Fruit fly (Drosophila melanogaster) whole organism, pupa: ENCODE results near the gene RpS8.
A peak's percentile ranks its signal among the peaks of the same experiment; 100 is the strongest.

Source experiments
- CG10348 ChIP-seq: fragments of 200-800 bp; sonication (Bioruptor generic); IDR thresholded peaks from 2 replicates; pipeline ENCODE4 v1.3.6; 2022; ENCODE audit warnings: missing biosample characterization, missing genetic modification characterization
- CG12605 ChIP-seq: fragments of 200-800 bp; sonication (Bioruptor generic); IDR thresholded peaks from 2 replicates; pipeline ENCODE4 v1.3.6; 2022; ENCODE audit warnings: missing biosample characterization, missing genetic modification characterization
- CG13204 ChIP-seq: fragments of 200-800 bp; sonication (Bioruptor generic); optimal IDR thresholded peaks from 2 replicates; lab custom pipeline; 2018; ENCODE audit warnings: missing biosample characterization, mild to moderate bottlenecking, missing genetic modification characterization, moderate library complexity
- CG14655 ChIP-seq: fragments of 200-800 bp; sonication (Bioruptor generic); optimal IDR thresholded peaks from 3 replicates; lab custom pipeline; 2017; ENCODE audit warnings: mild to moderate bottlenecking, missing biosample characterization, missing genetic modification reagents, missing genetic modification characterization
- CG15710 ChIP-seq: fragments of 200-800 bp; sonication (Bioruptor generic); optimal IDR thresholded peaks from 2 replicates; lab custom pipeline; 2018; ENCODE audit warnings: missing biosample characterization, mild to moderate bottlenecking, missing genetic modification characterization, moderate library complexity
- CG17806 ChIP-seq: fragments of 200-800 bp; sonication (Bioruptor generic); optimal IDR thresholded peaks from 2 replicates; lab custom pipeline; 2018; ENCODE audit warnings: missing biosample characterization, mild to moderate bottlenecking, missing genetic modification characterization, moderate library complexity
- CG32121 ChIP-seq: fragments of 200-800 bp; sonication (Bioruptor generic); IDR thresholded peaks from 2 replicates; pipeline ENCODE4 v1.3.6; 2022; ENCODE audit warnings: missing biosample characterization, missing genetic modification characterization
- CG34367 ChIP-seq: fragments of 200-800 bp; sonication (Bioruptor generic); optimal IDR thresholded peaks from 2 replicates; lab custom pipeline; 2018; ENCODE audit warnings: missing biosample characterization, mild to moderate bottlenecking, missing genetic modification characterization
- CG4496 ChIP-seq: fragments of 200-800 bp; sonication (Bioruptor generic); IDR thresholded peaks from 3 replicates; pipeline ENCODE4 v1.3.6; 2022; ENCODE audit warnings: missing biosample characterization, missing genetic modification characterization
- CG8159 ChIP-seq: fragments of 200-800 bp; sonication (Bioruptor generic); optimal IDR thresholded peaks from 3 replicates; lab custom pipeline; 2018; ENCODE audit warnings: missing biosample characterization, mild to moderate bottlenecking, missing genetic modification characterization, moderate library complexity
- CG8301 ChIP-seq: fragments of 200-800 bp; sonication (Bioruptor generic); optimal IDR thresholded peaks from 2 replicates; lab custom pipeline; 2018; ENCODE audit warnings: missing biosample characterization, mild to moderate bottlenecking, missing genetic modification characterization
- CG9948 ChIP-seq: fragments of 200-800 bp; sonication (Bioruptor generic); optimal IDR thresholded peaks from 2 replicates; lab custom pipeline; 2018; ENCODE audit warnings: missing biosample characterization, mild to moderate bottlenecking, missing genetic modification characterization, moderate library complexity
- D1 ChIP-seq: fragments of 200-800 bp; sonication (Bioruptor generic); optimal IDR thresholded peaks from 2 replicates; lab custom pipeline; 2018; ENCODE audit warnings: missing biosample characterization, mild to moderate bottlenecking, missing genetic modification characterization, moderate library complexity
- EcR ChIP-seq: fragments of 200-800 bp; sonication (Bioruptor generic); optimal IDR thresholded peaks from 3 replicates; lab custom pipeline; 2019; ENCODE audit warnings: missing biosample characterization, missing genetic modification characterization, mild to moderate bottlenecking, moderate library complexity, missing genetic modification reagents
- Ets98B ChIP-seq: fragments of 200-800 bp; sonication (Bioruptor generic); IDR thresholded peaks from 2 replicates; pipeline ENCODE4 v1.3.6; 2022; ENCODE audit warnings: missing biosample characterization, missing genetic modification characterization
- Pif1A ChIP-seq: fragments of 200-800 bp; sonication (Bioruptor generic); optimal IDR thresholded peaks from 3 replicates; lab custom pipeline; 2016; ENCODE audit warnings: missing biosample characterization, missing genetic modification characterization
- Pif1B ChIP-seq: fragments of 200-800 bp; sonication (Bioruptor generic); optimal IDR thresholded peaks from 3 replicates; lab custom pipeline; 2016; ENCODE audit warnings: missing biosample characterization, missing genetic modification characterization
- Snoo ChIP-seq: fragments of 200-800 bp; sonication (Bioruptor generic); optimal IDR thresholded peaks from 3 replicates; lab custom pipeline; 2017; ENCODE audit warnings: missing biosample characterization, mild to moderate bottlenecking, missing genetic modification characterization, inconsistent platforms
- fd96Ca ChIP-seq: fragments of 200-800 bp; sonication (Bioruptor generic); IDR thresholded peaks from 3 replicates; pipeline ENCODE4 v1.3.6; 2022; ENCODE audit warnings: missing biosample characterization, missing genetic modification characterization
- gl ChIP-seq: fragments of 200-800 bp; sonication (Bioruptor generic); optimal IDR thresholded peaks from 2 replicates; lab custom pipeline; 2018; ENCODE audit warnings: missing biosample characterization, mild to moderate bottlenecking, missing genetic modification characterization
- rn ChIP-seq: fragments of 200-800 bp; sonication (Bioruptor generic); IDR thresholded peaks from 2 replicates; pipeline ENCODE4 v1.3.6; 2022; ENCODE audit warnings: missing biosample characterization, missing genetic modification characterization

Gene RpS8

dm6 chr3R:29868676-29869349 is 7.4 kb downstream of the RpS8 start, which contains the start of gene Zip99C:
Gene Zip99C (minus strand): TSS chr3R:29868895.
- TF ChIP-seq CG32121 (GFP tag; lab: Robert Waterston, UW) (no peak), CG4496 (GFP tag; lab: Robert Waterston, UW) (no peak), CG13204 (no peak), CG8159 (tag; lab: Kevin White, UChicago) (no peak), CG17806 (tag; lab: Kevin White, UChicago) (peak; percentile 19), CG12605 (no peak), Snoo (tag; lab: Kevin White, UChicago) (no peak), EcR (GFP tag; lab: Kevin White, UChicago) (peak; percentile 71), CG15710 (peak; percentile 13), Pif1B (GFP tag; lab: Kevin White, UChicago) (no peak)

- TF ChIP-seq fd96Ca (GFP tag; lab: Robert Waterston, UW) (no peak), CG8301 (tag; lab: Kevin White, UChicago) (no peak), D1 (no peak), CG12605 (no peak), CG4496 (GFP tag; lab: Robert Waterston, UW) (no peak), EcR (GFP tag; lab: Kevin White, UChicago) (no peak), rn (no peak), gl (tag; lab: Kevin White, UChicago) (no peak), CG10348 (GFP tag; lab: Robert Waterston, UW) (no peak), CG32121 (GFP tag; lab: Robert Waterston, UW) (no peak), CG15710 (no peak), Ets98B (GFP tag; lab: Robert Waterston, UW) (no peak), CG9948 (tag; lab: Kevin White, UChicago) (no peak)
- TF ChIP-seq, all 21 proteins: peak for 0
These were observed 7.9 kb downstream of the RpS8 start, which contains the start of gene CG34133 for dm6 chr3R:29869350-29869688. Gene CG34133 (plus strand): TSS chr3R:29869365.

- TF ChIP-seq Ets98B (GFP tag; lab: Robert Waterston, UW) (peak; percentile 38; the same call in 1 of the 2 replicates), gl (tag; lab: Kevin White, UChicago) (peak; percentile 49), CG32121 (GFP tag; lab: Robert Waterston, UW) (peak; percentile 54; the same call in 1 of the 2 replicates), Snoo (tag; lab: Kevin White, UChicago) (peak; percentile 49), CG9948 (tag; lab: Kevin White, UChicago) (peak; percentile 68), Pif1A (GFP tag; lab: Kevin White, UChicago) (peak; percentile 85), CG12605 (no peak), EcR (GFP tag; lab: Kevin White, UChicago) (no peak), CG34367 (peak; percentile 52), CG4496 (GFP tag; lab: Robert Waterston, UW) (peak; percentile 65), CG14655 (GFP tag; lab: Kevin White, UChicago) (no peak), Pif1B (GFP tag; lab: Kevin White, UChicago) (peak; percentile 84), CG8301 (tag; lab: Kevin White, UChicago) (peak; percentile 82), CG8159 (tag; lab: Kevin White, UChicago) (peak; percentile 96), D1 (no peak), CG10348 (GFP tag; lab: Robert Waterston, UW) (no peak), CG15710 (peak; percentile 63), CG13204 (no peak), rn (no peak), fd96Ca (GFP tag; lab: Robert Waterston, UW) (peak; percentile 66; the same call in 2 of the 3 replicates), CG17806 (tag; lab: Kevin White, UChicago) (peak; percentile 64)
These were observed 14.4 kb downstream of the RpS8 start for dm6 chr3R:29875830-29876229.

dm6 chr3R:29876232-29876631 is 14.8 kb downstream of the RpS8 start:
- no peak for TF ChIP-seq CG17806 (tag; lab: Kevin White, UChicago)
- no peak for TF ChIP-seq D1
- TF ChIP-seq CG10348 (GFP tag; lab: Robert Waterston, UW), result no peak
- TF ChIP-seq CG13204, result no peak
- peak; percentile 7; the same call in 1 of the 2 replicates for TF ChIP-seq Ets98B (GFP tag; lab: Robert Waterston, UW)
- TF ChIP-seq CG14655 (GFP tag; lab: Kevin White, UChicago), result no peak
- no peak for TF ChIP-seq fd96Ca (GFP tag; lab: Robert Waterston, UW)
- no peak for TF ChIP-seq gl (tag; lab: Kevin White, UChicago)

dm6 chr3R:29876733-29877193 is 15.4 kb downstream of the RpS8 start, which contains the start of gene CG31038:
Gene CG31038 (plus strand): TSS chr3R:29877059.
- TF ChIP-seq Pif1A (GFP tag; lab: Kevin White, UChicago) (peak; percentile 61), CG17806 (tag; lab: Kevin White, UChicago) (no peak), CG32121 (GFP tag; lab: Robert Waterston, UW) (peak; percentile 68; the same call in 1 of the 2 replicates), CG13204 (peak; percentile 52), D1 (no peak), CG14655 (GFP tag; lab: Kevin White, UChicago) (peak; percentile 62), CG34367 (peak; percentile 27), CG4496 (GFP tag; lab: Robert Waterston, UW) (peak; percentile 77), rn (no peak), gl (tag; lab: Kevin White, UChicago) (peak; percentile 29), fd96Ca (GFP tag; lab: Robert Waterston, UW) (peak; percentile 50; the same call in 1 of the 3 replicates), CG9948 (tag; lab: Kevin White, UChicago) (peak; percentile 18), CG8159 (tag; lab: Kevin White, UChicago) (peak; percentile 58), Pif1B (GFP tag; lab: Kevin White, UChicago) (peak; percentile 62), CG10348 (GFP tag; lab: Robert Waterston, UW) (no peak), CG8301 (tag; lab: Kevin White, UChicago) (peak; percentile 55), CG12605 (peak; percentile 71), Ets98B (GFP tag; lab: Robert Waterston, UW) (peak; percentile 85; the same call in 1 of the 2 replicates), EcR (GFP tag; lab: Kevin White, UChicago) (peak; percentile 68), Snoo (tag; lab: Kevin White, UChicago) (no peak), CG15710 (peak; percentile 12)
